Fruit fly (Drosophila melanogaster) S2 (cell line): ENCODE measurements around the gene yrt.

Experiments used
- CG8478 ChIP-seq: fragments of >200 bp; optimal IDR thresholded peaks from 2 replicates; lab custom pipeline; 2018
- CTCF ChIP-seq, 2 experiments: fragments of >200 bp; optimal IDR thresholded peaks; 2 replicates each; lab custom pipeline; 2018

DNA sequence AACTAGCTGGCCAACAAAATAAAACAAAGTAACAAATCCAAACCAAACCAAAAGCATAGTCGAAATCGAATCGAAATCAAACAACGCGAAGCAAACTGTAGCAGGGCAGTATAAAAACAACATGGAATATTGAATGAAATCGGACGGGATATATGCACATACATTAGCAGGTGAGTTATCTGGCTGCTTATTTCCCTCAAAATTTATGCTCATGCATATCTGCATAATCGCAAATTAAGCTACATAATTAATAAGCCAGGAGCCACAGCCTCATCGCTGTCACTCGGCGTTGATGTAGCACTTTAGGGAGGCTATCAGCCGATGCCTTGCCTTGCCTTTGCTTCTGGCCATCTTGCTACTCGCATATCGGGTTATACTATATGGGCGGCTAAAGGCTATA, 17.5 kb upstream of the yrt start:
- TF ChIP-seq CTCF (optimal IDR thresholded peaks at IDR 0.05; lab: Kevin White, UChicago) (no peak), CG8478 (lab: Kevin White, UChicago) (no peak)
